Worm (Caenorhabditis elegans) whole organism, L2 larva: ENCODE measurements around the gene phlp-2.

ENCODE experiments used
- C34F6.9 ChIP-seq: fragments of 150-350 bp; optimal IDR thresholded peaks from 2 replicates; lab custom pipeline; 2014; ENCODE audit warnings: missing biosample characterization, missing genetic modification characterization
- F13H6.1 ChIP-seq: sonication (generic microtip); optimal IDR thresholded peaks from 2 replicates; lab custom pipeline; 2016; ENCODE audit warnings: missing genetic modification characterization, missing compliant biosample characterization
- R02D3.7 ChIP-seq: fragments of 150-350 bp; optimal IDR thresholded peaks from 2 replicates; lab custom pipeline; 2014; ENCODE audit warnings: missing biosample characterization, missing genetic modification characterization
- Y55F3AM.14 ChIP-seq: fragments of 200-800 bp; sonication (Bioruptor generic); optimal IDR thresholded peaks from 2 replicates; lab custom pipeline; 2018; ENCODE audit warnings: mild to moderate bottlenecking, missing genetic modification characterization, missing compliant biosample characterization
- ZK546.5 ChIP-seq: sonication (generic microtip); optimal IDR thresholded peaks from 2 replicates; lab custom pipeline; 2017; ENCODE audit warnings: missing biosample characterization, missing genetic modification characterization
- alr-1 ChIP-seq: fragments of 150-350 bp; optimal IDR thresholded peaks from 2 replicates; lab custom pipeline; 2014; ENCODE audit warnings: missing biosample characterization, missing genetic modification characterization
- aly-2 ChIP-seq: fragments of 150-350 bp; optimal IDR thresholded peaks from 2 replicates; lab custom pipeline; 2014; ENCODE audit warnings: missing biosample characterization, missing genetic modification characterization
- ama-1 ChIP-seq: fragments of 150-350 bp; optimal IDR thresholded peaks from 2 replicates; lab custom pipeline; 2018; ENCODE audit warnings: inconsistent platforms
- blmp-1 ChIP-seq: sonication (generic microtip); optimal IDR thresholded peaks from 2 replicates; lab custom pipeline; 2017; ENCODE audit warnings: missing genetic modification characterization, mild to moderate bottlenecking, missing compliant biosample characterization, antibody characterized with exemption, moderate library complexity; ENCODE audit not compliant: insufficient read depth
- ceh-16 ChIP-seq: fragments of 150-350 bp; optimal IDR thresholded peaks from 2 replicates; lab custom pipeline; 2014; ENCODE audit warnings: missing biosample characterization, missing genetic modification characterization
- ceh-82 ChIP-seq: fragments of 150-350 bp; optimal IDR thresholded peaks from 2 replicates; lab custom pipeline; 2014; ENCODE audit warnings: missing biosample characterization, missing genetic modification characterization
- crh-2 ChIP-seq: sonication (generic microtip); optimal IDR thresholded peaks from 2 replicates; lab custom pipeline; 2017; ENCODE audit warnings: missing biosample characterization, missing genetic modification characterization
- dmd-4 ChIP-seq: sonication (generic microtip); optimal IDR thresholded peaks from 2 replicates; lab custom pipeline; 2017; ENCODE audit warnings: missing biosample characterization, missing genetic modification characterization
- egl-27 ChIP-seq: sonication (generic microtip); optimal IDR thresholded peaks from 3 replicates; lab custom pipeline; 2017; ENCODE audit warnings: missing biosample characterization, missing genetic modification reagents, missing genetic modification characterization
- elt-1 ChIP-seq: fragments of 150-350 bp; optimal IDR thresholded peaks from 2 replicates; lab custom pipeline; 2014; ENCODE audit warnings: missing biosample characterization, missing genetic modification characterization
- elt-3 ChIP-seq: sonication (generic microtip); optimal IDR thresholded peaks from 2 replicates; lab custom pipeline; 2017; ENCODE audit warnings: missing biosample characterization, missing genetic modification characterization
- fos-1 ChIP-seq: fragments of 150-350 bp; optimal IDR thresholded peaks from 2 replicates; lab custom pipeline; 2014; ENCODE audit warnings: missing biosample characterization, missing genetic modification characterization
- gmeb-1 ChIP-seq: fragments of 150-350 bp; optimal IDR thresholded peaks from 2 replicates; lab custom pipeline; 2014; ENCODE audit warnings: missing biosample characterization, missing genetic modification characterization
- lin-11 ChIP-seq: fragments of 150-350 bp; sonication (generic microtip); optimal IDR thresholded peaks from 2 replicates; lab custom pipeline; 2014; ENCODE audit warnings: missing biosample characterization, missing genetic modification characterization, inconsistent platforms, mixed read lengths
- lin-13 ChIP-seq: fragments of 150-350 bp; optimal IDR thresholded peaks from 2 replicates; lab custom pipeline; 2014; ENCODE audit warnings: missing biosample characterization, missing genetic modification reagents, missing genetic modification characterization
- lin-39 ChIP-seq: fragments of 150-350 bp; optimal IDR thresholded peaks from 2 replicates; lab custom pipeline; 2014; ENCODE audit warnings: missing biosample characterization, missing genetic modification reagents, missing genetic modification characterization
- lsy-2 ChIP-seq, 2 experiments: fragments of 150-350 bp in 1 of 2; sonication (generic microtip) in 1 of 2; optimal IDR thresholded peaks; 2 replicates each; lab custom pipeline; 2014 to 2017; ENCODE audit warnings: missing biosample characterization in 2 of 2, missing genetic modification characterization in 2 of 2
- mab-5 ChIP-seq: fragments of 150-350 bp; optimal IDR thresholded peaks from 2 replicates; lab custom pipeline; 2014; ENCODE audit warnings: missing biosample characterization, missing genetic modification characterization
- mbf-1 ChIP-seq: sonication (generic microtip); optimal IDR thresholded peaks from 2 replicates; lab custom pipeline; 2017; ENCODE audit warnings: missing biosample characterization, missing genetic modification characterization
- mdl-1 ChIP-seq, 2 experiments: fragments of 150-350 bp in 1 of 2; sonication (generic microtip) in 1 of 2; optimal IDR thresholded peaks; 2 replicates each; lab custom pipeline; 2017; ENCODE audit warnings: missing biosample characterization in 2 of 2, missing genetic modification characterization in 2 of 2
- nhr-10 ChIP-seq: sonication (generic microtip); optimal IDR thresholded peaks from 2 replicates; lab custom pipeline; 2017; ENCODE audit warnings: missing biosample characterization, missing genetic modification characterization
- nhr-11 ChIP-seq: fragments of 150-350 bp; optimal IDR thresholded peaks from 2 replicates; lab custom pipeline; 2014; ENCODE audit warnings: missing biosample characterization, missing genetic modification characterization
- nhr-12 ChIP-seq: fragments of 150-350 bp; optimal IDR thresholded peaks from 2 replicates; lab custom pipeline; 2014; ENCODE audit warnings: missing biosample characterization, missing genetic modification characterization
- nhr-129 ChIP-seq: fragments of 150-350 bp; optimal IDR thresholded peaks from 2 replicates; lab custom pipeline; 2014; ENCODE audit warnings: missing biosample characterization, missing genetic modification characterization
- nhr-21 ChIP-seq: fragments of 150-350 bp; optimal IDR thresholded peaks from 2 replicates; lab custom pipeline; 2014; ENCODE audit warnings: missing biosample characterization, missing genetic modification characterization
- nhr-237 ChIP-seq: fragments of 150-350 bp; optimal IDR thresholded peaks from 2 replicates; lab custom pipeline; 2014; ENCODE audit warnings: missing biosample characterization, missing genetic modification characterization
- nhr-25 ChIP-seq: fragments of 150-350 bp; sonication (generic microtip); optimal IDR thresholded peaks from 3 replicates; lab custom pipeline; 2014; ENCODE audit warnings: missing biosample characterization, missing genetic modification characterization
- nhr-6 ChIP-seq: fragments of 150-350 bp; optimal IDR thresholded peaks from 2 replicates; lab custom pipeline; 2014; ENCODE audit warnings: missing biosample characterization, missing genetic modification characterization
- sem-4 ChIP-seq: fragments of 150-350 bp; optimal IDR thresholded peaks from 2 replicates; lab custom pipeline; 2014; ENCODE audit warnings: missing biosample characterization, missing genetic modification reagents, missing genetic modification characterization
- skn-1 ChIP-seq: sonication (generic microtip); optimal IDR thresholded peaks from 2 replicates; lab custom pipeline; 2017; ENCODE audit warnings: missing biosample characterization, missing genetic modification characterization
- sma-3 ChIP-seq: sonication (generic microtip); optimal IDR thresholded peaks from 2 replicates; lab custom pipeline; 2016; ENCODE audit warnings: missing genetic modification reagents, missing genetic modification characterization, missing compliant biosample characterization
- sma-9 ChIP-seq, 2 experiments: fragments of 150-350 bp in 1 of 2; sonication (generic microtip) in 1 of 2; optimal IDR thresholded peaks; 2 replicates each; lab custom pipeline; 2014 to 2016; ENCODE audit warnings: missing genetic modification characterization in 2 of 2, mild to moderate bottlenecking in 1 of 2, missing biosample characterization in 1 of 2, missing compliant biosample characterization in 1 of 2, missing genetic modification reagents in 1 of 2, moderate library complexity in 1 of 2
- snpc-4 ChIP-seq: fragments of 150-350 bp; optimal IDR thresholded peaks from 2 replicates; lab custom pipeline; 2014; ENCODE audit warnings: missing biosample characterization, missing genetic modification characterization
- unc-39 ChIP-seq: fragments of 150-350 bp; optimal IDR thresholded peaks from 2 replicates; lab custom pipeline; 2014; ENCODE audit warnings: missing biosample characterization, missing genetic modification characterization
- unc-55 ChIP-seq: fragments of 150-350 bp; sonication (generic microtip); optimal IDR thresholded peaks from 3 replicates; lab custom pipeline; 2014; ENCODE audit warnings: missing biosample characterization, missing genetic modification reagents, missing genetic modification characterization
- unc-62 ChIP-seq: fragments of 150-350 bp; optimal IDR thresholded peaks from 2 replicates; lab custom pipeline; 2014; ENCODE audit warnings: missing biosample characterization, missing genetic modification reagents, missing genetic modification characterization
- zag-1 ChIP-seq: fragments of 150-350 bp; optimal IDR thresholded peaks from 2 replicates; lab custom pipeline; 2014; ENCODE audit warnings: missing biosample characterization, missing genetic modification characterization
- ztf-11 ChIP-seq: sonication (generic microtip); optimal IDR thresholded peaks from 2 replicates; lab custom pipeline; 2017; ENCODE audit warnings: missing biosample characterization, missing genetic modification characterization
- ztf-4 ChIP-seq: fragments of 150-350 bp; optimal IDR thresholded peaks from 2 replicates; lab custom pipeline; 2014; ENCODE audit warnings: missing biosample characterization, missing genetic modification characterization

phlp-2 gene

DNA sequence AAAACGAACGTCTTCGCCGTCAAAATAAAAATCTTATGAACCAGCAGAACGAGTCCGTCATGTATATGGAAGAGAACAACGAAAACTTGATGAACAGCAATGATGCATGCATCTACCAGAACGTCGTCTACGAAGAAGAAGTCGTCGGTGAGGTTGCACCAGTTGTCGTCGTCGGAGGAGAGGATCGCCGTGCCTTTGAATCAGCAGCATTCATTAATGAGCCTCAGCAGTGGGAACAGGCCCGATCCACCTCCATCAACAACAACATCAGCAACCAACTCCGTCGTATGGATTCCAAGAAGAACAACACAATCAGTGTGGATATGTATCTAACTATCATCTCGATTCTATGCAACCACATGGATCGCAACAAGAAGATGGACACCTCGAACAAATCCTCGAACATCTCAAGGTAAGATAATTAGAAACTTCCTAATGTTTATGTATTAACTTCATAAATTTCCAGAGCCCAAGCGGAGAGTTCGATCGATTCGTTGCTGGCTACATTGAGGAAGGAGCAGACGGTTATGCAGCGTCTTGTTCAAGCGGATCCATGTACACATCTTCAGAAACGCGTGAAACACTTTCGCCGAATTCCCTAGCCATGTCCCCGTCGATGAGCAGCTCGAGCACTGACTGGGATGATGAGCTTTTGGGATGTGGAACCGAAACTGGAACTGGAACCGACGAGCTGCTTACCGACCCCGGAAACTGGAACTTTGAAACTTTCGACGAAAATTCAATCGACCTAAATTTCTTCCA is 14.8 kb upstream of the phlp-2 start:
- TF ChIP-seq unc-39 (tag; lab: Kevin White, UChicago) = no peak
- no peak for TF ChIP-seq mab-5
- no peak for TF ChIP-seq blmp-1 (tag; lab: Kevin White, UChicago)
- no peak for TF ChIP-seq aly-2 (tag; lab: Kevin White, UChicago)
- peak; percentile 19 for TF ChIP-seq lin-13 (GFP tag; lab: Kevin White, UChicago)
- no peak for TF ChIP-seq lin-11

DNA sequence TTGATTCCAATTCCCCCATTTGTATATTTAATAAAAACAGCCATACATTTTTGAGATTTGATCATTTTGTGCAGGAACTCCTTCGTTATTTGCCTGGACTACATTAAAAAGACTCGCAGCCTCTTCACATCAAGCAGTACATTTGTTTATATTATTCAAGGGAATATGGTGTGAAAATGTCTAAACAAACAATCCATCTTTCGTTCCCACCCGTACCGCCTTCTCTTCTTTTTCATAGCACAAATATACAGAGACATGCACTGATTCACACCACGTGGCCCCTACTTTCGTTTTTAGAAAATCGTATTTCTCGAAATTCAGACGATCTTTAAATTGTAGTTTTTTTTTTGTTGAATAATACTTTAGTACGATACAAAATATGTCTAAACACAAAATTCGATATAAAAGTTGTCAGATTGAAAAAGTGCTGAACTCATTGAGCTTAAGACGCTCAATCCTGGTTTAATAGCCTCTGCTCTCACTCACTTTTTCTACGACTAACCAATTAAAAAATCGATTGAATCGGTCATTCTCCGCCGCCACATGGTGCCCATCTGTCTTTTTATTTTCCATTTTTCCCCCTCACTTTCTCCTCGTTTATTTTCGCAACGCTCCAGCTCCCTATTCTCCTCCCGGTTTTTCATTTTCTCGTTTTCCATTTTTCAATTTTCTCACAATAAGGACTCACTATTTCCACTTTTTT is 13.8 kb upstream of the phlp-2 start:
- TF ChIP-seq snpc-4 (tag; lab: Kevin White, UChicago) (no peak), Y55F3AM.14 (GFP tag; lab: Kevin White, UChicago) (peak; percentile 38), ama-1 (peak; percentile 91), skn-1 (tag; lab: Kevin White, UChicago) (no peak), nhr-10 (tag; lab: Kevin White, UChicago) (no peak), sma-3 (GFP tag; lab: Kevin White, UChicago) (peak; percentile 30), gmeb-1 (peak; percentile 50), lin-13 (GFP tag; lab: Kevin White, UChicago) (peak; percentile 68), unc-39 (tag; lab: Kevin White, UChicago) (no peak), mdl-1 (tag; optimal IDR thresholded peaks at IDR 0.05; lab: Kevin White, UChicago) (no peak), mbf-1 (no peak), ztf-11 (no peak), crh-2 (tag; lab: Kevin White, UChicago) (peak; percentile 72), lin-11 (no peak), nhr-237 (tag; lab: Kevin White, UChicago) (no peak), dmd-4 (tag; lab: Kevin White, UChicago) (no peak), nhr-21 (tag; lab: Kevin White, UChicago) (peak; percentile 82), F13H6.1 (peak; percentile 21), lin-39 (tag; lab: Kevin White, UChicago) (no peak), nhr-11 (tag; lab: Kevin White, UChicago) (no peak), unc-55 (GFP tag; lab: Kevin White, UChicago) (peak; percentile 31), nhr-129 (tag; lab: Kevin White, UChicago) (peak; percentile 56), ztf-4 (tag; lab: Kevin White, UChicago) (peak; percentile 88), zag-1 (peak; percentile 10), sma-9 (GFP tag; optimal IDR thresholded peaks at IDR 0.05; lab: Kevin White, UChicago) (peak; percentile 40), sma-9 (tag; optimal IDR thresholded peaks at IDR 0.05; lab: Kevin White, UChicago) (no peak), fos-1 (tag; lab: Kevin White, UChicago) (peak; percentile 5), C34F6.9 (no peak), nhr-25 (tag; lab: Kevin White, UChicago) (peak; percentile 38), nhr-12 (tag; lab: Kevin White, UChicago) (no peak), lsy-2 (tag; optimal IDR thresholded peaks at IDR 0.05; lab: Kevin White, UChicago) (peak; percentile 44 to 70), nhr-6 (tag; lab: Kevin White, UChicago) (peak; percentile 28)

DNA sequence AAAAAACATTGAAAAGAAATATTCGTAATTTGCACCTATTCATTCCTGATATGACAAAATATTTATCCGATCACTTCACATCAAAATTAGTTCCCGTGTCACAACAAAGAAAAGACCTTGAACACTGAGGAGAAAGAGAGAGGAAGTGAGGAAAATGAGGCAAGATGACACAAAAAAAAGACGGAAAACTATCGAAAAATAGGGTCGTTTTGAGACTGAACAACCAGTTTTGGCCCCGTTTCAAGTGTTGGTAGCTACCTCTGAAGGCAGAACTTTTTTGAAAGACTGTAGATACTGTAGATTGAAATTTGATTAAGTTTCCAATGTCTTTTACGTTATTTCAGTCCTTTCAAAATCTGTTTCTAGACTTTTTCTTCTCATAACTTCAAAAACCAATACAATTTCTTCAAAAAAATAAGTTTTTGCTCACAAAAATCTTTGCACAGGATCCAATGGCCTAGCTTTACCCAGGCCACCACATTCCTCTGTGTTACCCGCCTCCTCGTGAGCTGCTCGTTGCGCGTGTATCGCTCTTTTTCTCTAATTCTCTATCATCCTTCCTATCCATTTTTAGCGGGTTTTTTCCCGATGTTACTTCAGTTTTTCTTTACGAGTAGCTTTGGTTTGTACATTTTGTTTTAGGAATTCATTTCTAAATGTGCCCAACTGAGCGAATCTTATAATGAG is 12.8 kb upstream of the phlp-2 start:
- TF ChIP-seq alr-1 (no peak), nhr-12 (tag; lab: Kevin White, UChicago) (no peak), zag-1 (no peak), sma-3 (GFP tag; lab: Kevin White, UChicago) (no peak), skn-1 (tag; lab: Kevin White, UChicago) (no peak), crh-2 (tag; lab: Kevin White, UChicago) (peak; percentile 77), elt-3 (tag; lab: Kevin White, UChicago) (no peak), unc-62 (GFP tag; lab: Kevin White, UChicago) (no peak), mbf-1 (no peak), ztf-11 (no peak), Y55F3AM.14 (GFP tag; lab: Kevin White, UChicago) (no peak), nhr-237 (tag; lab: Kevin White, UChicago) (no peak), R02D3.7 (tag; lab: Kevin White, UChicago) (no peak), nhr-21 (tag; lab: Kevin White, UChicago) (peak; percentile 22), F13H6.1 (peak; percentile 22), lsy-2 (tag; optimal IDR thresholded peaks at IDR 0.05; lab: Kevin White, UChicago) (peak; percentile 28 to 80), elt-1 (tag; lab: Kevin White, UChicago) (no peak), ceh-82 (no peak), nhr-11 (tag; lab: Kevin White, UChicago) (no peak), nhr-129 (tag; lab: Kevin White, UChicago) (peak; percentile 58), C34F6.9 (peak; percentile 89), lin-13 (GFP tag; lab: Kevin White, UChicago) (peak; percentile 46), dmd-4 (tag; lab: Kevin White, UChicago) (no peak), egl-27 (tag; lab: Kevin White, UChicago) (no peak), nhr-25 (tag; lab: Kevin White, UChicago) (no peak), ceh-16 (tag; lab: Kevin White, UChicago) (no peak), mab-5 (peak; percentile 44), sem-4 (tag; lab: Kevin White, UChicago) (no peak), ZK546.5 (tag; lab: Kevin White, UChicago) (no peak)
